Worm (Caenorhabditis elegans) whole organism, young adult: ENCODE measurements around the gene hif-1.

Source experiments
- Y79H2A.3 ChIP-seq: fragments of 200-800 bp; sonication (Bioruptor generic); conservative IDR thresholded peaks from 2 replicates; pipeline ENCODE4 v1.3.6; 2022; ENCODE audit warnings: missing genetic modification reagents, missing genetic modification characterization, missing compliant biosample characterization
- ZK185.1 ChIP-seq: sonication (generic microtip); optimal IDR thresholded peaks from 2 replicates; lab custom pipeline; 2016; ENCODE audit warnings: mild to moderate bottlenecking, missing genetic modification characterization, missing compliant biosample characterization; ENCODE audit not compliant: poor library complexity, severe bottlenecking
- aptf-3 ChIP-seq: fragments of 200-800 bp; sonication (Bioruptor generic); IDR thresholded peaks from 2 replicates; pipeline ENCODE4 v1.3.6; 2022; ENCODE audit warnings: missing genetic modification characterization, missing compliant biosample characterization
- attf-5 ChIP-seq: fragments of 200-800 bp; sonication (Bioruptor generic); optimal IDR thresholded peaks from 2 replicates; lab custom pipeline; 2018; ENCODE audit warnings: mild to moderate bottlenecking, missing genetic modification characterization, missing compliant biosample characterization
- ceh-40 ChIP-seq: fragments of 200-800 bp; sonication (Bioruptor generic); IDR thresholded peaks from 2 replicates; pipeline ENCODE4 v1.3.6; 2022; ENCODE audit warnings: missing genetic modification characterization, missing compliant biosample characterization
- ceh-58 ChIP-seq: fragments of 200-800 bp; sonication (Bioruptor generic); IDR thresholded peaks from 2 replicates; pipeline ENCODE4 v1.3.6; 2022; ENCODE audit warnings: missing genetic modification characterization, missing compliant biosample characterization
- egrh-3 ChIP-seq: fragments of 200-800 bp; sonication (Bioruptor generic); IDR thresholded peaks from 2 replicates; pipeline ENCODE4 v1.3.6; 2022; ENCODE audit warnings: missing genetic modification reagents, missing genetic modification characterization, missing compliant biosample characterization
- him-1 ChIP-seq: sonication (generic microtip); optimal IDR thresholded peaks from 2 replicates; lab custom pipeline; 2016; ENCODE audit warnings: missing genotype, missing genetic modification reagents, missing genetic modification characterization, missing compliant biosample characterization
- mcd-1 ChIP-seq: fragments of 200-800 bp; sonication (Bioruptor generic); IDR thresholded peaks from 2 replicates; pipeline ENCODE4 v1.3.6; 2022; ENCODE audit warnings: missing genetic modification reagents, missing genetic modification characterization, missing compliant biosample characterization
- sea-2 ChIP-seq: fragments of 200-800 bp; sonication (Bioruptor generic); IDR thresholded peaks from 2 replicates; pipeline ENCODE4 v1.3.6; 2022; ENCODE audit warnings: missing genetic modification characterization, missing compliant biosample characterization
- unc-62 ChIP-seq: fragments of 150-350 bp; optimal IDR thresholded peaks from 2 replicates; lab custom pipeline; 2014; ENCODE audit warnings: missing biosample characterization, missing genetic modification reagents, missing genetic modification characterization
- ztf-18 ChIP-seq: sonication (generic microtip); optimal IDR thresholded peaks from 2 replicates; lab custom pipeline; 2016; ENCODE audit warnings: missing genotype, mild to moderate bottlenecking, missing genetic modification characterization, missing compliant biosample characterization

ce11 chrV:20747964-20748363, 32.2 kb upstream of the hif-1 start:
- TF ChIP-seq ceh-58 (GFP tag; lab: Robert Waterston, UW), result no peak
- TF ChIP-seq aptf-3 (GFP tag; lab: Robert Waterston, UW), result no peak
- TF ChIP-seq mcd-1 (GFP tag; lab: Robert Waterston, UW), result no peak
- TF ChIP-seq attf-5 (GFP tag; lab: Kevin White, UChicago), result no peak
- no peak for TF ChIP-seq egrh-3 (GFP tag; lab: Robert Waterston, UW)
- TF ChIP-seq unc-62 (GFP tag; lab: Kevin White, UChicago), result no peak
- TF ChIP-seq sea-2 (GFP tag; lab: Robert Waterston, UW), result no peak
- no peak for TF ChIP-seq ZK185.1 (tag; lab: Kevin White, UChicago)
- no peak for TF ChIP-seq him-1
- TF ChIP-seq ceh-40, result no peak
- TF ChIP-seq Y79H2A.3 (GFP tag; lab: Robert Waterston, UW), result no peak
- TF ChIP-seq ztf-18 (tag; lab: Kevin White, UChicago), result no peak
